Fruit fly (Drosophila melanogaster) whole organism, embryonic: ENCODE data around the gene unk.
A peak's percentile ranks its signal among the peaks of the same experiment; 100 is the strongest.

Experiments
- Atf-2 ChIP-seq: fragments of 200-800 bp; sonication (Bioruptor generic); optimal IDR thresholded peaks from 2 replicates; lab custom pipeline; 2016; ENCODE audit warnings: missing biosample characterization, missing genetic modification characterization
- BtbVII ChIP-seq: fragments of 200-800 bp; sonication (Bioruptor generic); optimal IDR thresholded peaks from 3 replicates; lab custom pipeline; 2017; ENCODE audit warnings: missing biosample characterization, mild to moderate bottlenecking, missing genetic modification characterization
- CG10565 ChIP-seq: fragments of 200-800 bp; sonication (Bioruptor generic); optimal IDR thresholded peaks from 3 replicates; lab custom pipeline; 2016; ENCODE audit warnings: missing biosample characterization, mild to moderate bottlenecking, missing genetic modification characterization
- CG11247 ChIP-seq: fragments of 200-800 bp; sonication (Bioruptor generic); IDR thresholded peaks from 2 replicates; pipeline ENCODE4 v1.3.6; 2022; ENCODE audit warnings: missing biosample characterization, missing genetic modification characterization
- CG11504 ChIP-seq: fragments of 200-800 bp; sonication (Bioruptor generic); optimal IDR thresholded peaks from 3 replicates; lab custom pipeline; 2019; ENCODE audit warnings: missing biosample characterization, mild to moderate bottlenecking, missing genetic modification characterization, moderate library complexity
- CG11695 ChIP-seq: fragments of 200-800 bp; sonication (Bioruptor generic); IDR thresholded peaks from 3 replicates; pipeline ENCODE4 v1.3.6; 2022; ENCODE audit warnings: missing biosample characterization, missing genetic modification characterization
- CG12299 ChIP-seq: fragments of 200-800 bp; sonication (Bioruptor generic); optimal IDR thresholded peaks from 2 replicates; lab custom pipeline; 2018; ENCODE audit warnings: missing biosample characterization, mild to moderate bottlenecking, missing genetic modification characterization
- CG14014 ChIP-seq: fragments of 200-800 bp; sonication (Bioruptor generic); IDR thresholded peaks from 2 replicates; pipeline ENCODE4 v1.3.6; 2022; ENCODE audit warnings: missing biosample characterization, missing genetic modification characterization
- CG2120 ChIP-seq: fragments of 200-800 bp; sonication (Bioruptor generic); optimal IDR thresholded peaks from 3 replicates; lab custom pipeline; 2016; ENCODE audit warnings: missing biosample characterization, missing genetic modification characterization
- CG2199 ChIP-seq: fragments of 200-800 bp; sonication (Bioruptor generic); IDR thresholded peaks from 3 replicates; pipeline ENCODE4 v1.3.6; 2022; ENCODE audit warnings: missing biosample characterization, missing genetic modification characterization
- CG2678 ChIP-seq: fragments of 200-800 bp; sonication (Bioruptor generic); optimal IDR thresholded peaks from 3 replicates; lab custom pipeline; 2019; ENCODE audit warnings: missing biosample characterization, mild to moderate bottlenecking, missing genetic modification characterization, moderate library complexity
- CG2889 ChIP-seq: fragments of 200-800 bp; sonication (Bioruptor generic); IDR thresholded peaks from 3 replicates; pipeline ENCODE4 v1.3.6; 2022; ENCODE audit warnings: missing biosample characterization, missing genetic modification characterization
- CG32532 ChIP-seq: fragments of 200-800 bp; sonication (Bioruptor generic); IDR thresholded peaks from 2 replicates; pipeline ENCODE4 v1.3.6; 2022; ENCODE audit warnings: missing biosample characterization, missing genetic modification characterization
- CG34422 ChIP-seq: fragments of 200-800 bp; sonication (Bioruptor generic); IDR thresholded peaks from 3 replicates; pipeline ENCODE4 v1.3.6; 2022; ENCODE audit warnings: missing biosample characterization, missing genetic modification characterization
- CG4854 ChIP-seq: fragments of 200-800 bp; sonication (Bioruptor generic); optimal IDR thresholded peaks from 2 replicates; lab custom pipeline; 2016; ENCODE audit warnings: missing biosample characterization, missing genetic modification characterization, inconsistent platforms
- CG5245 ChIP-seq: fragments of 200-800 bp; sonication (Bioruptor generic); optimal IDR thresholded peaks from 3 replicates; lab custom pipeline; 2016; ENCODE audit warnings: missing biosample characterization, missing genetic modification characterization
- CG6254 ChIP-seq: fragments of 200-800 bp; sonication (Bioruptor generic); optimal IDR thresholded peaks from 3 replicates; lab custom pipeline; 2017; ENCODE audit warnings: mild to moderate bottlenecking, missing biosample characterization, missing genetic modification reagents, missing genetic modification characterization
- CG8290 ChIP-seq, 3 experiments: fragments of 200-800 bp; sonication (Bioruptor generic); optimal IDR thresholded peaks; 2 replicates each; lab custom pipeline; 2016 to 2019; ENCODE audit warnings: missing biosample characterization in 3 of 3, missing genetic modification characterization in 3 of 3, mild to moderate bottlenecking in 2 of 3, moderate library complexity in 1 of 3
- Dp ChIP-seq: fragments of 200-800 bp; sonication (Bioruptor generic); optimal IDR thresholded peaks from 2 replicates; lab custom pipeline; 2018; ENCODE audit warnings: missing biosample characterization, mild to moderate bottlenecking, missing genetic modification characterization, moderate library complexity
- Drgx ChIP-seq: fragments of 200-800 bp; sonication (Bioruptor generic); IDR thresholded peaks from 2 replicates; pipeline ENCODE4 v1.3.6; 2022; ENCODE audit warnings: missing biosample characterization, missing genetic modification characterization
- ERR ChIP-seq: fragments of 200-800 bp; sonication (Bioruptor generic); optimal IDR thresholded peaks from 2 replicates; lab custom pipeline; 2016; ENCODE audit warnings: missing biosample characterization, missing genetic modification characterization
- Mad ChIP-seq: fragments of 200-800 bp; sonication (Bioruptor generic); optimal IDR thresholded peaks from 2 replicates; lab custom pipeline; 2016; ENCODE audit warnings: missing biosample characterization, missing genetic modification characterization
- Neu2 ChIP-seq: fragments of 200-800 bp; sonication (Bioruptor generic); optimal IDR thresholded peaks from 3 replicates; lab custom pipeline; 2016; ENCODE audit warnings: missing biosample characterization, missing genetic modification characterization, borderline replicate concordance
- Nf-YB ChIP-seq: fragments of 200-800 bp; sonication (Bioruptor generic); optimal IDR thresholded peaks from 3 replicates; lab custom pipeline; 2019; ENCODE audit warnings: missing biosample characterization, mild to moderate bottlenecking, missing genetic modification characterization, moderate library complexity
- Optix ChIP-seq: fragments of 200-800 bp; sonication (Bioruptor generic); IDR thresholded peaks from 3 replicates; pipeline ENCODE4 v1.3.6; 2022; ENCODE audit warnings: missing biosample characterization, missing genetic modification characterization
- Xrp1 ChIP-seq: fragments of 200-800 bp; sonication (Bioruptor generic); IDR thresholded peaks from 2 replicates; pipeline ENCODE4 v1.3.6; 2022; ENCODE audit warnings: missing biosample characterization, missing genetic modification characterization
- ac ChIP-seq: fragments of 200-800 bp; sonication (Bioruptor generic); optimal IDR thresholded peaks from 3 replicates; lab custom pipeline; 2017; ENCODE audit warnings: missing biosample characterization, mild to moderate bottlenecking, missing genetic modification characterization
- amos ChIP-seq: fragments of 200-800 bp; sonication (Bioruptor generic); IDR thresholded peaks from 2 replicates; pipeline ENCODE4 v1.3.6; 2022; ENCODE audit warnings: missing biosample characterization, missing genetic modification characterization; ENCODE audit not compliant: partially characterized antibody
- aop ChIP-seq: fragments of 200-800 bp; sonication (Bioruptor generic); IDR thresholded peaks from 2 replicates; pipeline ENCODE4 v1.3.6; 2022; ENCODE audit warnings: missing biosample characterization, missing genetic modification characterization
- ap ChIP-seq: fragments of 200-800 bp; sonication (Bioruptor generic); IDR thresholded peaks from 2 replicates; pipeline ENCODE4 v1.3.6; 2022; ENCODE audit warnings: missing biosample characterization, missing genetic modification characterization
- cas ChIP-seq: fragments of 200-800 bp; sonication (Bioruptor generic); IDR thresholded peaks from 2 replicates; pipeline ENCODE4 v1.3.6; 2022; ENCODE audit warnings: missing biosample characterization, missing genetic modification characterization
- caup ChIP-seq: fragments of 200-800 bp; sonication (Bioruptor generic); optimal IDR thresholded peaks from 3 replicates; lab custom pipeline; 2017; ENCODE audit warnings: missing biosample characterization, mild to moderate bottlenecking, missing genetic modification characterization, moderate library complexity; ENCODE audit not compliant: severe bottlenecking
- da ChIP-seq: fragments of 200-800 bp; sonication (Bioruptor generic); optimal IDR thresholded peaks from 2 replicates; lab custom pipeline; 2016; ENCODE audit warnings: missing biosample characterization, missing genetic modification characterization
- dan ChIP-seq: fragments of 200-800 bp; sonication (Bioruptor generic); IDR thresholded peaks from 2 replicates; pipeline ENCODE4 v1.3.6; 2022; ENCODE audit warnings: missing biosample characterization, missing genetic modification characterization
- dm ChIP-seq: fragments of 200-800 bp; sonication (Bioruptor generic); optimal IDR thresholded peaks from 3 replicates; lab custom pipeline; 2016; ENCODE audit warnings: missing biosample characterization, missing genetic modification characterization
- her ChIP-seq: fragments of 200-800 bp; sonication (Bioruptor generic); optimal IDR thresholded peaks from 2 replicates; lab custom pipeline; 2016; ENCODE audit warnings: missing biosample characterization, missing genetic modification characterization
- hkb ChIP-seq, 2 experiments: fragments of 200-800 bp in 1 of 2; fragments of >200 bp in 1 of 2; sonication (Bioruptor generic) in 1 of 2; IDR thresholded peaks in 1 of 2; optimal IDR thresholded peaks in 1 of 2; 2 replicates each; pipeline versions ENCODE4 v1.3.6 to Lab custom; 2017 to 2022; ENCODE audit warnings: missing biosample characterization in 1 of 2, missing genetic modification characterization in 1 of 2
- inv ChIP-seq: fragments of 200-800 bp; sonication (Bioruptor generic); IDR thresholded peaks from 2 replicates; pipeline ENCODE4 v1.3.6; 2022; ENCODE audit warnings: missing biosample characterization, missing genetic modification characterization; ENCODE audit not compliant: partially characterized antibody
- maf-S ChIP-seq: fragments of 200-800 bp; sonication (Bioruptor generic); optimal IDR thresholded peaks from 2 replicates; lab custom pipeline; 2016; ENCODE audit warnings: missing biosample characterization, missing genetic modification characterization
- nau ChIP-seq: fragments of 200-800 bp; sonication (Bioruptor generic); optimal IDR thresholded peaks from 3 replicates; lab custom pipeline; 2017; ENCODE audit warnings: missing biosample characterization, mild to moderate bottlenecking, missing genetic modification characterization, missing genetic modification reagents
- prd ChIP-seq, 3 experiments: fragments of >200 bp in 2 of 3; fragments of 200-800 bp in 1 of 3; sonication (Bioruptor generic) in 1 of 3; optimal IDR thresholded peaks in 2 of 3; IDR thresholded peaks in 1 of 3; 2 replicates in 2 of 3; 3 replicates in 1 of 3; pipeline versions ENCODE4 v1.3.6 to Lab custom; 2017 to 2022; ENCODE audit warnings: missing biosample characterization in 1 of 3, missing genetic modification characterization in 1 of 3
- pum ChIP-seq: fragments of 200-800 bp; sonication (Bioruptor generic); optimal IDR thresholded peaks from 2 replicates; lab custom pipeline; 2016; ENCODE audit warnings: missing biosample characterization, missing genetic modification characterization
- row ChIP-seq: fragments of 200-800 bp; sonication (Bioruptor generic); IDR thresholded peaks from 3 replicates; pipeline ENCODE4 v1.3.6; 2022; ENCODE audit warnings: missing biosample characterization, missing genetic modification characterization
- sens ChIP-seq: fragments of 200-800 bp; sonication (Bioruptor generic); peaks from one replicate; lab custom pipeline; 2016; ENCODE audit warnings: missing biosample characterization, missing genetic modification characterization
- sens-2 ChIP-seq: fragments of 200-800 bp; sonication (Bioruptor generic); IDR thresholded peaks from 2 replicates; pipeline ENCODE4 v1.3.6; 2022; ENCODE audit warnings: missing biosample characterization, missing genetic modification characterization
- sug ChIP-seq: fragments of 200-800 bp; optimal IDR thresholded peaks from 2 replicates; lab custom pipeline; 2019; ENCODE audit warnings: missing biosample characterization, mild to moderate bottlenecking, missing genetic modification characterization, moderate library complexity
- tin ChIP-seq: fragments of 200-800 bp; sonication (Bioruptor generic); optimal IDR thresholded peaks from 3 replicates; lab custom pipeline; 2016; ENCODE audit warnings: missing biosample characterization, missing genetic modification characterization
- yki ChIP-seq: fragments of >200 bp; optimal IDR thresholded peaks from 3 replicates; lab custom pipeline; 2018
- zen2 ChIP-seq: fragments of 200-800 bp; sonication (Bioruptor generic); IDR thresholded peaks from 3 replicates; pipeline ENCODE4 v1.3.6; 2022; ENCODE audit warnings: missing biosample characterization, missing genetic modification characterization; ENCODE audit not compliant: partially characterized antibody

unk gene

dm6 chr3R:23173393-23173981 lies 15.8 kb upstream of the unk start, which contains the start of gene CG46310 (continued):
- TF ChIP-seq CG2120 (GFP tag; lab: Kevin White, UChicago) (peak; percentile 67), CG32532 (GFP tag; lab: Robert Waterston, UW) (peak; percentile 92), CG2199 (0 out of 3 replicates have a peak, but pooled peaks have one; percentile 26), sens-2 (GFP tag; lab: Robert Waterston, UW) (no peak), ac (GFP tag; lab: Kevin White, UChicago) (no peak), dan (GFP tag; lab: Robert Waterston, UW) (no peak), Drgx (GFP tag; lab: Robert Waterston, UW) (peak; percentile 86), tin (peak; percentile 45), Dp (GFP tag; lab: Kevin White, UChicago) (no peak), Atf-2 (GFP tag; lab: Kevin White, UChicago) (no peak), BtbVII (GFP tag; lab: Kevin White, UChicago) (peak; percentile 63), CG12299 (peak; percentile 61), zen2 (GFP tag; lab: Robert Waterston, UW) (no peak), caup (GFP tag; lab: Kevin White, UChicago) (peak; percentile 70), CG2678 (peak; percentile 78), Xrp1 (GFP tag; lab: Robert Waterston, UW) (peak; percentile 87), sug (tag; lab: Kevin White, UChicago) (peak; percentile 76), ERR (peak; percentile 13), ap (GFP tag; lab: Robert Waterston, UW) (peak; percentile 40; the same call in 1 of the 2 replicates), da (no peak), Neu2 (GFP tag; lab: Kevin White, UChicago) (no peak), CG11504 (tag; lab: Kevin White, UChicago) (peak; percentile 75), CG8290 (GFP tag; optimal IDR thresholded peaks at IDR 0.05; lab: Kevin White, UChicago) (peak; percentile 41), CG8290 (tag; optimal IDR thresholded peaks at IDR 0.05; lab: Kevin White, UChicago) (peak in 1 of 2 experiments; percentile 67), CG34422 (GFP tag; lab: Robert Waterston, UW) (no peak), her (GFP tag; lab: Kevin White, UChicago) (no peak), sens (peak; percentile 76), amos (GFP tag; lab: Robert Waterston, UW) (no peak; the same call in 1 of the 2 replicates), Optix (no peak), prd (optimal IDR thresholded peaks at IDR 0.05; lab: Kevin White, UChicago) (no peak), prd (GFP tag; IDR thresholded peaks at IDR 0.05; lab: Robert Waterston, UW) (peak; percentile 86), CG5245 (GFP tag; lab: Kevin White, UChicago) (peak; percentile 26), row (GFP tag; lab: Robert Waterston, UW) (peak; percentile 76), yki (lab: Kevin White, UChicago) (no peak), cas (GFP tag; lab: Robert Waterston, UW) (no peak), CG14014 (GFP tag; lab: Robert Waterston, UW) (peak; percentile 61; the same call in 1 of the 2 replicates), CG6254 (GFP tag; lab: Kevin White, UChicago) (peak; percentile 29), nau (GFP tag; lab: Kevin White, UChicago) (peak; percentile 47), CG11247 (GFP tag; lab: Robert Waterston, UW) (peak; percentile 79), hkb (optimal IDR thresholded peaks at IDR 0.05; lab: Kevin White, UChicago) (no peak), hkb (GFP tag; IDR thresholded peaks at IDR 0.05; lab: Robert Waterston, UW) (peak; percentile 95), CG10565 (GFP tag; lab: Kevin White, UChicago) (no peak), maf-S (no peak), CG2889 (peak; percentile 62; the same call in 2 of the 3 replicates), dm (GFP tag; lab: Kevin White, UChicago) (no peak), pum (GFP tag; lab: Kevin White, UChicago) (no peak), CG11695 (peak; percentile 87), Nf-YB (peak; percentile 24), Mad (GFP tag; lab: Kevin White, UChicago) (peak; percentile 28), aop (GFP tag; lab: Robert Waterston, UW) (no peak), inv (GFP tag; lab: Robert Waterston, UW) (no peak), CG4854 (GFP tag; lab: Kevin White, UChicago) (no peak)
